Worm (Caenorhabditis elegans) whole organism, L2 larva: ENCODE measurements around the gene ocr-1.

ENCODE experiments used
- blmp-1 ChIP-seq: sonication (generic microtip); optimal IDR thresholded peaks from 2 replicates; lab custom pipeline; 2017; ENCODE audit warnings: missing genetic modification characterization, mild to moderate bottlenecking, missing compliant biosample characterization, antibody characterized with exemption, moderate library complexity; ENCODE audit not compliant: insufficient read depth
- dmd-4 ChIP-seq: sonication (generic microtip); optimal IDR thresholded peaks from 2 replicates; lab custom pipeline; 2017; ENCODE audit warnings: missing biosample characterization, missing genetic modification characterization
- nhr-12 ChIP-seq: fragments of 150-350 bp; optimal IDR thresholded peaks from 2 replicates; lab custom pipeline; 2014; ENCODE audit warnings: missing biosample characterization, missing genetic modification characterization
- sem-4 ChIP-seq: fragments of 150-350 bp; optimal IDR thresholded peaks from 2 replicates; lab custom pipeline; 2014; ENCODE audit warnings: missing biosample characterization, missing genetic modification reagents, missing genetic modification characterization
- skn-1 ChIP-seq: sonication (generic microtip); optimal IDR thresholded peaks from 2 replicates; lab custom pipeline; 2017; ENCODE audit warnings: missing biosample characterization, missing genetic modification characterization
- unc-62 ChIP-seq: fragments of 150-350 bp; optimal IDR thresholded peaks from 2 replicates; lab custom pipeline; 2014; ENCODE audit warnings: missing biosample characterization, missing genetic modification reagents, missing genetic modification characterization

DNA sequence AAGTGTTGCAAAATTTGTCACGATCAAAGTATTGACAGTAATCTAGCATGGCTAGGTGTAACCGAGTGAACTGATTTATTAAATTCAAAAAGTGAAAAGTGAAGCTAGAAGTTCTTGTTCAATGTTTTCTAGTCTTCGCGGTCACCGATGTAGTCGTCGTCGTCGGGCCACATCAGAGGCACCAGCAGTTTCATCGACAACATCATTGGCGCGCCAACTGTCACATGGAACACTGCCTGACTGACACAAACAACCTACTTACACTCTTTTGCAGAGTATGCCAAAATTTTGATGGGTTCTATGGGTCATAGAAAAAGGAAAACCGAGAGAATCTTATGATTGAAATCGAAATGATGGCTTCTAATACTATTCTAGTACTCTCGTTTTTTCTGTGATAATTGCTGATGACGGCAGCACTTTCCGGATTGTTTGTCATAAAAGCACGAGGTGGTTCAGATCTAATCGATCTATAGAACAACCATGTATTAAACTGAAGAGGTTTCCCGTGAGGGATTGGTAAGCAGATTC, 38.7 kb upstream of the ocr-1 start:
- TF ChIP-seq unc-62 (GFP tag; lab: Kevin White, UChicago): no peak
- no peak for TF ChIP-seq blmp-1 (tag; lab: Kevin White, UChicago)
- no peak for TF ChIP-seq dmd-4 (tag; lab: Kevin White, UChicago)
- TF ChIP-seq nhr-12 (tag; lab: Kevin White, UChicago): no peak
- TF ChIP-seq skn-1 (tag; lab: Kevin White, UChicago): no peak
- no peak for TF ChIP-seq sem-4 (tag; lab: Kevin White, UChicago)
